Worm (Caenorhabditis elegans) whole organism, young adult: Measurements from ENCODE around the gene R06F6.12.
A peak's percentile ranks its signal among the peaks of the same experiment; 100 is the strongest.

Experiments used
- F10E7.11 ChIP-seq: sonication (generic microtip); optimal IDR thresholded peaks from 2 replicates; lab custom pipeline; 2017; ENCODE audit warnings: mild to moderate bottlenecking, missing genetic modification characterization, moderate library complexity, missing compliant biosample characterization
- F37B4.10 ChIP-seq: fragments of 200-800 bp; sonication (Bioruptor generic); IDR thresholded peaks from 2 replicates; pipeline ENCODE4 v1.3.6; 2022; ENCODE audit warnings: missing genetic modification characterization, missing compliant biosample characterization
- T07F8.4 ChIP-seq: sonication (generic microtip); optimal IDR thresholded peaks from 2 replicates; lab custom pipeline; 2016; ENCODE audit warnings: mild to moderate bottlenecking, missing genetic modification characterization, moderate library complexity, missing compliant biosample characterization
- Y53G8AR.9 ChIP-seq: fragments of 200-800 bp; sonication (Bioruptor generic); conservative IDR thresholded peaks from 2 replicates; pipeline ENCODE4 v1.3.6; 2022; ENCODE audit warnings: missing genetic modification reagents, missing genetic modification characterization, missing compliant biosample characterization
- ZK185.1 ChIP-seq: sonication (generic microtip); optimal IDR thresholded peaks from 2 replicates; lab custom pipeline; 2016; ENCODE audit warnings: mild to moderate bottlenecking, missing genetic modification characterization, missing compliant biosample characterization; ENCODE audit not compliant: poor library complexity, severe bottlenecking
- ama-1 ChIP-seq, 3 experiments: fragments of 150-350 bp in 1 of 3; sonication (generic microtip) in 2 of 3; optimal IDR thresholded peaks; 2 replicates each; lab custom pipeline; 2014 to 2018; ENCODE audit warnings: missing biosample characterization in 2 of 3, missing genetic modification characterization in 2 of 3, missing genetic modification reagents in 2 of 3
- dpl-1 ChIP-seq: fragments of 150-350 bp; optimal IDR thresholded peaks from 2 replicates; lab custom pipeline; 2014; ENCODE audit warnings: missing biosample characterization, missing genetic modification reagents, missing genetic modification characterization
- hmg-20 ChIP-seq: fragments of 200-800 bp; sonication (Bioruptor generic); IDR thresholded peaks from 2 replicates; pipeline ENCODE4 v1.3.6; 2022; ENCODE audit warnings: missing genetic modification reagents, missing genetic modification characterization, missing compliant biosample characterization
- mcd-1 ChIP-seq: fragments of 200-800 bp; sonication (Bioruptor generic); IDR thresholded peaks from 2 replicates; pipeline ENCODE4 v1.3.6; 2022; ENCODE audit warnings: missing genetic modification reagents, missing genetic modification characterization, missing compliant biosample characterization
- nhr-90 ChIP-seq: sonication (generic microtip); optimal IDR thresholded peaks from 2 replicates; lab custom pipeline; 2016; ENCODE audit warnings: missing genotype, mild to moderate bottlenecking, missing genetic modification characterization, missing compliant biosample characterization
- rec-8 ChIP-seq, 2 experiments: sonication (generic microtip); optimal IDR thresholded peaks; 2 replicates each; lab custom pipeline; 2016; ENCODE audit warnings: mild to moderate bottlenecking in 2 of 2, missing genetic modification characterization in 2 of 2, missing genetic modification reagents in 2 of 2, missing genotype in 2 of 2, missing biosample characterization in 1 of 2, missing compliant biosample characterization in 1 of 2, moderate library complexity in 1 of 2
- unc-62 ChIP-seq: fragments of 150-350 bp; optimal IDR thresholded peaks from 2 replicates; lab custom pipeline; 2014; ENCODE audit warnings: missing biosample characterization, missing genetic modification reagents, missing genetic modification characterization
- zfh-2 ChIP-seq: fragments of 200-800 bp; sonication (Bioruptor generic); conservative IDR thresholded peaks from 2 replicates; pipeline ENCODE4 v1.3.6; 2022; ENCODE audit warnings: missing genetic modification reagents, missing genetic modification characterization, missing compliant biosample characterization

DNA sequence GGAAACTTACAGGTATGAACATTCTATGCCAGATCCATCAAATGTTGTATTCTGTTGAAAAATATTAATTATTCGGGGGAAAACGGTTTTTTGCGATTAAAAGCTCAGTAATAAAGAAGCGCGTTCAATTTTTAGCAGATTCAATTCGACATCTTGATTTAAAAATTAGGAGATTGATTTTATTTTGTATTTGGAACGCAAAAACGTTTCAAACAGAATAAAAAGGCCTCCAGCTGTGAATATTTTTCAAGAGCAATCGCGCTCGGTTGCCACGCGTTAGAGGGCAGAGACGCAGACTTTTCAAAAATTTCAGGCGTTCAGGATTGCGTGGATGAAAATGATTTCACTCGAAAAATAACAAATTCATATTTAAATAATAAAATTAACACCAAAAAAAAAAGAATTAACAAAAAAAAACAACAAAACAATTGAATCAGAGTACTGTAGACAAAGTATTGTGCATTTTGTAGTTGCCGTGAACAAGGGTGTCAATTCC, 3.9 kb downstream of the R06F6.12 start, which contains the start of gene R06F6.8:
- no peak for TF ChIP-seq dpl-1
- TF ChIP-seq Y53G8AR.9 (GFP tag; lab: Robert Waterston, UW), result no peak
- no peak for TF ChIP-seq ZK185.1 (tag; lab: Kevin White, UChicago)
- peak; percentile 74 for TF ChIP-seq mcd-1 (GFP tag; lab: Robert Waterston, UW)
- no peak for TF ChIP-seq unc-62 (GFP tag; lab: Kevin White, UChicago)
- TF ChIP-seq rec-8 (tag; optimal IDR thresholded peaks at IDR 0.05; lab: Kevin White, UChicago), result no peak
- TF ChIP-seq F37B4.10 (GFP tag; lab: Robert Waterston, UW), result no peak
- TF ChIP-seq F10E7.11 (tag; lab: Kevin White, UChicago), result no peak
- TF ChIP-seq zfh-2 (GFP tag; lab: Robert Waterston, UW), result no peak
- TF ChIP-seq ama-1 (optimal IDR thresholded peaks at IDR 0.05; lab: Kevin White, UChicago), result no peak
- TF ChIP-seq ama-1 (GFP tag; optimal IDR thresholded peaks at IDR 0.05; lab: Kevin White, UChicago), result no peak
- TF ChIP-seq T07F8.4 (tag; lab: Kevin White, UChicago), result no peak
- no peak for TF ChIP-seq hmg-20 (GFP tag; lab: Robert Waterston, UW)
- no peak for TF ChIP-seq nhr-90 (tag; lab: Kevin White, UChicago)
